Worm (Caenorhabditis elegans) whole organism, L4 larva: ENCODE data around the gene pgp-11.
A peak's percentile ranks its signal among the peaks of the same experiment; 100 is the strongest.

Experiments used
- F10B5.3 ChIP-seq: sonication (generic microtip); optimal IDR thresholded peaks from 2 replicates; lab custom pipeline; 2016; ENCODE audit warnings: mild to moderate bottlenecking, missing genetic modification characterization, missing compliant biosample characterization
- F37D6.2 ChIP-seq: sonication (generic microtip); optimal IDR thresholded peaks from 2 replicates; lab custom pipeline; 2016; ENCODE audit warnings: mild to moderate bottlenecking, missing genetic modification characterization, missing compliant biosample characterization
- F44E2.7 ChIP-seq: fragments of 200-800 bp; sonication (Bioruptor generic); IDR thresholded peaks from 2 replicates; pipeline ENCODE4 v2.1.2; 2022; ENCODE audit warnings: missing genetic modification characterization, missing compliant biosample characterization
- F49E8.2 ChIP-seq: sonication (generic microtip); optimal IDR thresholded peaks from 2 replicates; lab custom pipeline; 2016; ENCODE audit warnings: missing compliant biosample characterization, mild to moderate bottlenecking, missing genetic modification characterization, borderline replicate concordance
- T26A8.4 ChIP-seq: fragments of 200-800 bp; sonication (Bioruptor generic); IDR thresholded peaks from 2 replicates; pipeline ENCODE4 v1.3.6; 2022; ENCODE audit warnings: missing genetic modification characterization, missing compliant biosample characterization
- Y105C5A.15 ChIP-seq: fragments of 200-800 bp; sonication (Bioruptor generic); IDR thresholded peaks from 2 replicates; pipeline ENCODE4 v1.3.6; 2022; ENCODE audit warnings: missing genetic modification characterization, missing compliant biosample characterization
- Y5F2A.4 ChIP-seq: fragments of 200-800 bp; sonication (Bioruptor generic); optimal IDR thresholded peaks from 2 replicates; lab custom pipeline; 2018; ENCODE audit warnings: mild to moderate bottlenecking, missing genetic modification characterization, missing compliant biosample characterization
- ZK337.2 ChIP-seq: fragments of 200-800 bp; sonication (Bioruptor generic); IDR thresholded peaks from 2 replicates; pipeline ENCODE4 v1.3.6; 2022; ENCODE audit warnings: missing genetic modification reagents, missing genetic modification characterization, missing compliant biosample characterization
- ZK546.5 ChIP-seq, 2 experiments: sonication (generic microtip); optimal IDR thresholded peaks; 2 replicates each; lab custom pipeline; 2017; ENCODE audit warnings: missing biosample characterization in 2 of 2, missing genetic modification characterization in 2 of 2
- ama-1 ChIP-seq: fragments of 150-350 bp; optimal IDR thresholded peaks from 2 replicates; lab custom pipeline; 2014; ENCODE audit warnings: inconsistent platforms, mixed read lengths
- ceh-28 ChIP-seq: fragments of 150-350 bp; optimal IDR thresholded peaks from 2 replicates; lab custom pipeline; 2014; ENCODE audit warnings: missing biosample characterization, missing genetic modification reagents, missing genetic modification characterization
- ceh-82 ChIP-seq: sonication (generic microtip); optimal IDR thresholded peaks from 2 replicates; lab custom pipeline; 2017; ENCODE audit warnings: missing biosample characterization, missing genetic modification characterization
- ces-1 ChIP-seq: fragments of 150-350 bp; sonication (generic microtip); optimal IDR thresholded peaks from 4 replicates; lab custom pipeline; 2014; ENCODE audit warnings: missing biosample characterization, missing genetic modification reagents, missing genetic modification characterization
- cey-2 ChIP-seq: sonication (generic microtip); optimal IDR thresholded peaks from 3 replicates; lab custom pipeline; 2017; ENCODE audit warnings: missing genetic modification characterization, mild to moderate bottlenecking, missing compliant biosample characterization, antibody characterized with exemption, borderline replicate concordance; ENCODE audit not compliant: insufficient read depth
- daf-12 ChIP-seq: fragments of 150-350 bp; optimal IDR thresholded peaks from 2 replicates; lab custom pipeline; 2014; ENCODE audit warnings: missing biosample characterization, missing genetic modification reagents, missing genetic modification characterization
- daf-19 ChIP-seq: fragments of 200-800 bp; sonication (Bioruptor generic); conservative IDR thresholded peaks from 2 replicates; pipeline ENCODE4 v1.3.6; 2022; ENCODE audit warnings: missing genetic modification characterization, missing compliant biosample characterization
- dmd-8 ChIP-seq: fragments of 200-800 bp; sonication (Bioruptor generic); IDR thresholded peaks from 2 replicates; pipeline ENCODE4 v1.3.6; 2022; ENCODE audit warnings: missing genetic modification characterization, missing compliant biosample characterization
- dmd-9 ChIP-seq: fragments of 200-800 bp; sonication (Bioruptor generic); IDR thresholded peaks from 2 replicates; pipeline ENCODE4 v1.3.6; 2022; ENCODE audit warnings: missing genetic modification reagents, missing genetic modification characterization, missing compliant biosample characterization
- dpl-1 ChIP-seq: fragments of 150-350 bp; optimal IDR thresholded peaks from 2 replicates; lab custom pipeline; 2014; ENCODE audit warnings: missing biosample characterization, missing genetic modification reagents, missing genetic modification characterization
- duxl-1 ChIP-seq: sonication (generic microtip); optimal IDR thresholded peaks from 2 replicates; lab custom pipeline; 2016; ENCODE audit warnings: mild to moderate bottlenecking, missing genetic modification characterization, moderate library complexity, missing compliant biosample characterization; ENCODE audit not compliant: poor library complexity
- fos-1 ChIP-seq: fragments of 150-350 bp; optimal IDR thresholded peaks from 2 replicates; lab custom pipeline; 2014; ENCODE audit warnings: missing biosample characterization, missing genetic modification characterization
- gei-8 ChIP-seq: fragments of 200-800 bp; sonication (Bioruptor generic); optimal IDR thresholded peaks from 2 replicates; lab custom pipeline; 2018; ENCODE audit warnings: mild to moderate bottlenecking, missing genetic modification characterization, missing compliant biosample characterization
- hlh-11 ChIP-seq: fragments of 200-800 bp; sonication (Bioruptor generic); optimal IDR thresholded peaks from 2 replicates; lab custom pipeline; 2018; ENCODE audit warnings: mild to moderate bottlenecking, missing genetic modification characterization, missing compliant biosample characterization
- hmg-1.1 ChIP-seq: fragments of 200-800 bp; sonication (Bioruptor generic); IDR thresholded peaks from 2 replicates; pipeline ENCODE4 v1.3.6; 2022; ENCODE audit warnings: missing genetic modification reagents, missing genetic modification characterization, missing compliant biosample characterization
- jun-1 ChIP-seq: fragments of 150-350 bp; optimal IDR thresholded peaks from 2 replicates; lab custom pipeline; 2014; ENCODE audit warnings: missing biosample characterization, missing genetic modification reagents, missing genetic modification characterization
- lin-39 ChIP-seq: fragments of 150-350 bp; optimal IDR thresholded peaks from 2 replicates; lab custom pipeline; 2014; ENCODE audit warnings: missing biosample characterization, missing genetic modification reagents, missing genetic modification characterization
- lsy-2 ChIP-seq, 2 experiments: fragments of 150-350 bp in 1 of 2; sonication (generic microtip) in 1 of 2; optimal IDR thresholded peaks; 2 replicates each; lab custom pipeline; 2014 to 2017; ENCODE audit warnings: missing biosample characterization in 2 of 2, missing genetic modification characterization in 2 of 2
- madf-5 ChIP-seq, 2 experiments: fragments of 200-800 bp; sonication (Bioruptor generic); IDR thresholded peaks; 2 replicates each; pipeline ENCODE4 v1.3.6; 2022; ENCODE audit warnings: missing compliant biosample characterization in 2 of 2, missing genetic modification characterization in 2 of 2
- mep-1 ChIP-seq: fragments of 150-350 bp; sonication (generic microtip); optimal IDR thresholded peaks from 3 replicates; lab custom pipeline; 2014; ENCODE audit warnings: missing biosample characterization, missing genetic modification characterization
- mes-2 ChIP-seq: sonication (generic microtip); optimal IDR thresholded peaks from 2 replicates; lab custom pipeline; 2016; ENCODE audit warnings: missing genotype, mild to moderate bottlenecking, missing genetic modification characterization, missing compliant biosample characterization; ENCODE audit not compliant: poor library complexity, severe bottlenecking
- mxl-3 ChIP-seq: fragments of 200-800 bp; sonication (Bioruptor generic); optimal IDR thresholded peaks from 2 replicates; lab custom pipeline; 2018; ENCODE audit warnings: mild to moderate bottlenecking, missing genetic modification characterization, missing compliant biosample characterization
- nhr-102 ChIP-seq: sonication (generic microtip); optimal IDR thresholded peaks from 2 replicates; lab custom pipeline; 2016; ENCODE audit warnings: mild to moderate bottlenecking, missing genetic modification characterization, moderate library complexity, missing compliant biosample characterization
- nhr-237 ChIP-seq: sonication (generic microtip); optimal IDR thresholded peaks from 2 replicates; lab custom pipeline; 2017; ENCODE audit warnings: missing biosample characterization, missing genetic modification characterization
- nhr-25 ChIP-seq: sonication (generic microtip); optimal IDR thresholded peaks from 2 replicates; lab custom pipeline; 2017; ENCODE audit warnings: missing genetic modification characterization, mild to moderate bottlenecking, missing compliant biosample characterization, antibody characterized with exemption, moderate library complexity, borderline replicate concordance; ENCODE audit not compliant: insufficient read depth
- nhr-41 ChIP-seq: fragments of 200-800 bp; sonication (Bioruptor generic); IDR thresholded peaks from 2 replicates; pipeline ENCODE4 v1.3.6; 2022; ENCODE audit warnings: missing genetic modification reagents, missing genetic modification characterization, missing compliant biosample characterization
- nhr-48 ChIP-seq: sonication (generic microtip); optimal IDR thresholded peaks from 2 replicates; lab custom pipeline; 2016; ENCODE audit warnings: mild to moderate bottlenecking, missing genetic modification characterization, missing compliant biosample characterization
- nhr-76 ChIP-seq: fragments of 150-350 bp; optimal IDR thresholded peaks from 2 replicates; lab custom pipeline; 2014; ENCODE audit warnings: missing biosample characterization, missing genetic modification characterization
- nhr-77 ChIP-seq: fragments of 150-350 bp; optimal IDR thresholded peaks from 2 replicates; lab custom pipeline; 2014; ENCODE audit warnings: missing biosample characterization, missing genetic modification characterization
- pqm-1 ChIP-seq: sonication (generic microtip); optimal IDR thresholded peaks from 2 replicates; lab custom pipeline; 2017; ENCODE audit warnings: missing biosample characterization, missing genetic modification characterization
- rbr-2 ChIP-seq: sonication (generic microtip); optimal IDR thresholded peaks from 2 replicates; lab custom pipeline; 2016; ENCODE audit warnings: missing genotype, missing genetic modification characterization, missing compliant biosample characterization
- saeg-2 ChIP-seq: fragments of 200-800 bp; sonication (Bioruptor generic); IDR thresholded peaks from 2 replicates; pipeline ENCODE4 v1.3.6; 2022; ENCODE audit warnings: missing genetic modification reagents, missing genetic modification characterization, missing compliant biosample characterization
- skn-1 ChIP-seq: fragments of 150-350 bp; optimal IDR thresholded peaks from 2 replicates; lab custom pipeline; 2014; ENCODE audit warnings: missing biosample characterization, missing genetic modification characterization
- snpc-1.2 ChIP-seq: fragments of 200-800 bp; sonication (Bioruptor generic); IDR thresholded peaks from 2 replicates; pipeline ENCODE4 v1.3.6; 2022; ENCODE audit warnings: missing genetic modification reagents, missing genetic modification characterization, missing compliant biosample characterization
- spr-1 ChIP-seq: sonication (generic microtip); optimal IDR thresholded peaks from 2 replicates; lab custom pipeline; 2016; ENCODE audit warnings: mild to moderate bottlenecking, missing genetic modification characterization, missing compliant biosample characterization
- tag-97 ChIP-seq: fragments of 200-800 bp; sonication (Bioruptor generic); IDR thresholded peaks from 2 replicates; pipeline ENCODE4 v1.3.6; 2022; ENCODE audit warnings: missing genetic modification characterization, missing compliant biosample characterization
- unc-39 ChIP-seq: sonication (generic microtip); optimal IDR thresholded peaks from 2 replicates; lab custom pipeline; 2017; ENCODE audit warnings: missing biosample characterization, missing genetic modification characterization
- unc-62 ChIP-seq, 3 experiments: fragments of 150-350 bp in 1 of 3; sonication (generic microtip); optimal IDR thresholded peaks in 2 of 3; peaks in 1 of 3; 1 replicate in 1 of 3; 2 replicates in 2 of 3; lab custom pipeline; 2014 to 2017; ENCODE audit warnings: missing biosample characterization in 3 of 3, missing genetic modification characterization in 3 of 3, missing genetic modification reagents in 3 of 3, missing genotype in 1 of 3
- zfp-3 ChIP-seq: fragments of 200-800 bp; sonication (Bioruptor generic); conservative IDR thresholded peaks from 2 replicates; pipeline ENCODE4 v1.3.6; 2022; ENCODE audit warnings: missing genetic modification reagents, missing genetic modification characterization, missing compliant biosample characterization
- zip-11 ChIP-seq: fragments of 200-800 bp; sonication (Bioruptor generic); IDR thresholded peaks from 2 replicates; pipeline ENCODE4 v1.3.6; 2022; ENCODE audit warnings: missing genetic modification characterization, missing compliant biosample characterization
- zip-2 ChIP-seq: fragments of 150-350 bp; optimal IDR thresholded peaks from 2 replicates; lab custom pipeline; 2014; ENCODE audit warnings: missing biosample characterization, missing genetic modification characterization
- ztf-7 ChIP-seq: fragments of 150-350 bp; optimal IDR thresholded peaks from 2 replicates; lab custom pipeline; 2014; ENCODE audit warnings: missing biosample characterization, missing genetic modification characterization

pgp-11 gene

DNA sequence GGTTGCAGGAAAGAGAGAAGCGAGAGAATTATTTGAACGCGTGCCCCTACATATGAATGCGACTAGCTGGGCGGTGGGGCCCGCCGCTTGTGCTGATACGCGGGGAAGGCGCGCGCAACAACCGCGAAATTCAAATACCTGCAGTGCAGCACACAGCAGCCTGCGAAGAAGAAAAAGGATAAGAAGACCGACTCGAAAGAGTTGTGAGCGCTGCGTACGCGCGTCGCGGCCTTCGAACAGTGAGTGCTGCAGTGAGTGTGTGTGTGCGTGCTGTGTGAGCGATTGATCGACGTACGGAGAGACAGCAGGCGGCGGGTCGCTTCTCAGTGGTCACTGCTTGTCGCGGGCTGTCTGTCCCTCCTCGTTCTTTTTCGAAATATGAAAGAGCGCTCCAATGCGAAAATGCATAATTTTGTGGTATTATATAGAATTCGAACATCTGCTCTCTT lies 24.2 kb upstream of the pgp-11 start (continued):
- peak; percentile 88 for TF ChIP-seq T26A8.4
- peak in 1 of 2 experiments; percentile 99 for TF ChIP-seq unc-62 (GFP tag; optimal IDR thresholded peaks at IDR 0.05 in 1 of 2; lab: Kevin White, UChicago)
- no peak for TF ChIP-seq unc-62 (tag; optimal IDR thresholded peaks at IDR 0.05; lab: Kevin White, UChicago)
- TF ChIP-seq nhr-41: 0 out of 2 replicates have a peak, but pooled peaks have one; percentile 67
- no peak for TF ChIP-seq nhr-76 (tag; lab: Kevin White, UChicago)
- TF ChIP-seq F37D6.2 (tag; lab: Kevin White, UChicago): peak; percentile 89
- TF ChIP-seq nhr-48 (tag; lab: Kevin White, UChicago): peak; percentile 90
- TF ChIP-seq mxl-3 (GFP tag; lab: Kevin White, UChicago): peak; percentile 89
- no peak for TF ChIP-seq cey-2
- TF ChIP-seq Y105C5A.15 (GFP tag; lab: Robert Waterston, UW): no peak
- peak; percentile 97 for TF ChIP-seq hlh-11 (tag; lab: Kevin White, UChicago)
- TF ChIP-seq unc-39 (tag; lab: Kevin White, UChicago): no peak
- peak; percentile 34 for TF ChIP-seq zip-2 (tag; lab: Kevin White, UChicago)
- peak; percentile 97 for TF ChIP-seq hmg-1.1 (GFP tag; lab: Robert Waterston, UW)
- 0 out of 2 replicates have a peak, but pooled peaks have one; percentile 60 for TF ChIP-seq zfp-3 (GFP tag; lab: Robert Waterston, UW)
- TF ChIP-seq nhr-237 (tag; lab: Kevin White, UChicago): no peak
- TF ChIP-seq nhr-77 (tag; lab: Kevin White, UChicago): peak; percentile 55
- peak; percentile 86 for TF ChIP-seq nhr-25 (tag; lab: Kevin White, UChicago)
- TF ChIP-seq snpc-1.2 (GFP tag; lab: Robert Waterston, UW): no peak
- no peak for TF ChIP-seq ztf-7 (tag; lab: Kevin White, UChicago)
- TF ChIP-seq ceh-82: no peak
- TF ChIP-seq zip-11 (GFP tag; lab: Robert Waterston, UW): no peak
- TF ChIP-seq skn-1 (tag; lab: Kevin White, UChicago): no peak
- TF ChIP-seq dmd-9 (GFP tag; lab: Robert Waterston, UW): peak; percentile 55; the same call in 1 of the 2 replicates
- TF ChIP-seq F10B5.3 (tag; lab: Kevin White, UChicago): peak; percentile 82
- no peak for TF ChIP-seq Y5F2A.4 (GFP tag; lab: Kevin White, UChicago)
- no peak for TF ChIP-seq ces-1 (GFP tag; lab: Kevin White, UChicago)
- TF ChIP-seq mes-2 (tag; lab: Kevin White, UChicago): peak; percentile 74
- TF ChIP-seq jun-1: peak; percentile 67
- no peak for TF ChIP-seq lin-39 (tag; lab: Kevin White, UChicago)
- no peak for TF ChIP-seq daf-12
- no peak for TF ChIP-seq F44E2.7 (GFP tag; lab: Robert Waterston, UW)
- peak; percentile 43; the same call in 1 of the 2 replicates for TF ChIP-seq ZK337.2
- peak; percentile 97 for TF ChIP-seq rbr-2 (tag; lab: Kevin White, UChicago)
- TF ChIP-seq pqm-1 (tag; lab: Kevin White, UChicago): peak; percentile 32
- TF ChIP-seq duxl-1 (tag; lab: Kevin White, UChicago): peak; percentile 60
- TF ChIP-seq tag-97 (GFP tag; lab: Robert Waterston, UW): no peak
- no peak for TF ChIP-seq fos-1
- peak; percentile 70 for TF ChIP-seq dpl-1 (GFP tag; lab: Kevin White, UChicago)
- TF ChIP-seq saeg-2: peak; percentile 84; the same call in 1 of the 2 replicates
- peak; percentile 65 to 81 for TF ChIP-seq lsy-2 (tag; optimal IDR thresholded peaks at IDR 0.05; lab: Kevin White, UChicago)
- peak; percentile 65 for TF ChIP-seq nhr-102 (tag; lab: Kevin White, UChicago)
- TF ChIP-seq daf-19 (GFP tag; lab: Robert Waterston, UW): no peak
- peak; percentile 84 for TF ChIP-seq spr-1 (tag; lab: Kevin White, UChicago)
- TF ChIP-seq ZK546.5 (tag; optimal IDR thresholded peaks at IDR 0.05; lab: Kevin White, UChicago): no peak
- no peak for TF ChIP-seq ama-1
- no peak for TF ChIP-seq F49E8.2 (tag; lab: Kevin White, UChicago)
- TF ChIP-seq madf-5 (GFP tag; IDR thresholded peaks at IDR 0.05; lab: Robert Waterston, UW): no peak
- peak; percentile 87 for TF ChIP-seq gei-8 (GFP tag; lab: Kevin White, UChicago)
- peak; percentile 48 for TF ChIP-seq ceh-28 (tag; lab: Kevin White, UChicago)
- peak; percentile 97 for TF ChIP-seq mep-1 (tag; lab: Kevin White, UChicago)
- TF ChIP-seq dmd-8 (GFP tag; lab: Robert Waterston, UW): 0 out of 2 replicates have a peak, but pooled peaks have one; percentile 54
